Worm (Caenorhabditis elegans) whole organism, L4/young adult: ENCODE data around the gene srz-70.

ENCODE experiments used
- W03F9.2 ChIP-seq: fragments of 150-350 bp; optimal IDR thresholded peaks from 2 replicates; lab custom pipeline; 2014; ENCODE audit warnings: missing biosample characterization, missing genetic modification characterization
- him-1 ChIP-seq: sonication (generic microtip); optimal IDR thresholded peaks from 2 replicates; lab custom pipeline; 2016; ENCODE audit warnings: missing genotype, missing genetic modification reagents, missing genetic modification characterization, missing compliant biosample characterization

ce11 chrIV:3509477-3510063 is 30.8 kb upstream of the srz-70 start, which contains the start of gene ced-10:
- TF ChIP-seq W03F9.2 (tag; lab: Kevin White, UChicago) = no peak
- TF ChIP-seq him-1 (tag; lab: Kevin White, UChicago) = no peak
